In genomic region chrX:11536408-11536807, ce11 we compare ENCODE assay signal across 1 worm cellular context.
TF ChIP-seq lines count a peak whose summit lies in the region.

C35C5.9 (plus strand) TSS chrX:11536568.

TF ChIP-seq in whole organism, L1 larva, 84 proteins besides CTCF, POLR2A, EP300 and RAD21 (continued from another document):
- TF ChIP-seq snu-23 (GFP tag; optimal IDR thresholded peaks at IDR 0.05; lab: Kevin White, UChicago) (peak; percentile 67), nhr-20 (tag; optimal IDR thresholded peaks at IDR 0.05; lab: Kevin White, UChicago) (peak; percentile 81), pqm-1 (tag; optimal IDR thresholded peaks at IDR 0.05; lab: Kevin White, UChicago) (no peak), mep-1 (tag; optimal IDR thresholded peaks at IDR 0.05; lab: Kevin White, UChicago) (no peak), ceh-8 (GFP tag; optimal IDR thresholded peaks at IDR 0.05; lab: Kevin White, UChicago) (no peak), nhr-71 (tag; optimal IDR thresholded peaks at IDR 0.05; lab: Kevin White, UChicago) (peak; percentile 49), hpl-2 (GFP tag; optimal IDR thresholded peaks at IDR 0.05; lab: Kevin White, UChicago) (no peak), nhr-90 (tag; optimal IDR thresholded peaks at IDR 0.05; lab: Kevin White, UChicago; ENCODE audit: poor library complexity) (peak; percentile 63), Y116A8C.19 (tag; optimal IDR thresholded peaks at IDR 0.05; lab: Kevin White, UChicago; ENCODE audit: borderline replicate concordance) (no peak), ceh-88 (GFP tag; IDR thresholded peaks at IDR 0.05; lab: Robert Waterston, UW) (no peak), unc-98 (GFP tag; IDR thresholded peaks at IDR 0.05; lab: Robert Waterston, UW) (no peak), lin-35 (GFP tag; optimal IDR thresholded peaks at IDR 0.05; lab: Kevin White, UChicago) (peak in 1 of 2 experiments; percentile 65), rnt-1 (tag; optimal IDR thresholded peaks at IDR 0.05; lab: Kevin White, UChicago) (no peak), ceh-82 (tag; optimal IDR thresholded peaks at IDR 0.05; lab: Kevin White, UChicago) (no peak), irx-1 (tag; optimal IDR thresholded peaks at IDR 0.05; lab: Kevin White, UChicago) (no peak), fos-1 (tag; optimal IDR thresholded peaks at IDR 0.05; lab: Kevin White, UChicago) (no peak), alr-1 (tag; optimal IDR thresholded peaks at IDR 0.05; lab: Kevin White, UChicago; ENCODE audit: borderline replicate concordance) (no peak), nhr-237 (tag; optimal IDR thresholded peaks at IDR 0.05; lab: Kevin White, UChicago) (no peak), zip-4 (GFP tag; optimal IDR thresholded peaks at IDR 0.05; lab: Kevin White, UChicago) (no peak), efl-1 (optimal IDR thresholded peaks at IDR 0.05; lab: Kevin White, UChicago) (no peak), efl-1 (GFP tag; optimal IDR thresholded peaks at IDR 0.05 in 1 of 2; lab: Kevin White, UChicago) (peak in 1 of 2 experiments; percentile 89), pax-3 (tag; optimal IDR thresholded peaks at IDR 0.05; lab: Kevin White, UChicago) (no peak), egl-13 (tag; optimal IDR thresholded peaks at IDR 0.05; lab: Kevin White, UChicago) (no peak), nhr-12 (tag; optimal IDR thresholded peaks at IDR 0.05; lab: Kevin White, UChicago) (no peak), blmp-1 (tag; optimal IDR thresholded peaks at IDR 0.05; lab: Kevin White, UChicago) (peak; percentile 66), dsc-1 (tag; optimal IDR thresholded peaks at IDR 0.05; lab: Kevin White, UChicago) (no peak), ceh-63 (GFP tag; optimal IDR thresholded peaks at IDR 0.05; lab: Kevin White, UChicago) (no peak), tbx-2 (tag; optimal IDR thresholded peaks at IDR 0.05; lab: Kevin White, UChicago) (peak; percentile 39), C34B4.2 (tag; optimal IDR thresholded peaks at IDR 0.05; lab: Kevin White, UChicago) (no peak), unc-86 (tag; optimal IDR thresholded peaks at IDR 0.05; lab: Kevin White, UChicago) (no peak), vab-15 (tag; optimal IDR thresholded peaks at IDR 0.05; lab: Kevin White, UChicago) (no peak), isw-1 (GFP tag; IDR thresholded peaks at IDR 0.05; lab: Robert Waterston, UW) (no peak), egl-27 (tag; optimal IDR thresholded peaks at IDR 0.05; lab: Kevin White, UChicago) (no peak), nhr-84 (tag; optimal IDR thresholded peaks at IDR 0.05; lab: Kevin White, UChicago) (no peak)
